Fruit fly (Drosophila melanogaster): ENCODE results near the gene pn.
A peak's percentile ranks its signal among the peaks of the same experiment; 100 is the strongest.

Gene pn

DNA sequence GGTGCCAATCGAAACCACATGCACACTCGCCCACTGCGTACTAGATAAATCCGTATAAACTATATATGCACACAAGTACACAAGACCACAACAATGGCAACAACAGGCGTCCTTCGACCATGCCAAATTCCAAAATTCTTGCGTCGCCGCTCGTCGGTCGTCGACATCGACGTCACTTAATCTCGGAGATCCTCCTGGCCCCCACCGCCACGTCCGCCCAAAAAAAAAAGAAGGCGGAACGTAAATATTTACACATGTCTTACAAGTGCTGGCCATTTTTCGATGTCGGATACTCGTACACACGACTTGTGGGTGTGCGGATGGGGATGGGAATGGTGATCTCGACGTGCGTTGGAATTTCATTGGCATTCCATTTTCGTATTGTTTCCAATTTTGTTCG, 17.7 kb upstream of the pn start:
- TF ChIP-seq Sox102F (GFP tag; optimal IDR thresholded peaks at IDR 0.05): no peak
- no peak for TF ChIP-seq CG8632 (GFP tag; optimal IDR thresholded peaks at IDR 0.05)
- TF ChIP-seq CG1621 (tag; optimal IDR thresholded peaks at IDR 0.05): no peak
- TF ChIP-seq CG16779 (tag; optimal IDR thresholded peaks at IDR 0.05): no peak
- TF ChIP-seq CG9139 (GFP tag; optimal IDR thresholded peaks at IDR 0.05): no peak
- no peak for TF ChIP-seq Blimp-1 (GFP tag; optimal IDR thresholded peaks at IDR 0.05)

DNA sequence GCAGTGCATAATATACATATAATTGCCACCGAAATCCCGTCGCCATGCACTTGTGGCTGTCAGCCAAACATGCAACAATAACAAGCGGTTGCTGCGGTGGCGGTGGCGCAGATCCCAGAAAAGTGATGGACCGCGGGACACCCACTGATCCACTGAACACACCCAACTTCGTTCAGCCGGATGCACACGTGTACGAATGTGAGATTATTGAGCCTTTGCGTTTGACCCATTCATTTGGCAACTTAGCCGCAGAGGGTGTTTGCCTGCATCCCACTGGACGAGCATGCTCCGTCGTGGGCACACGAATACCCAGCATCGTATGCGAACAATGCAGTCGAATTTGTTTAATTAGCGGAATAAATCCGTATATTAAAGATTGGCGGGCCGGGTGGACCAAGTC, 15.6 kb upstream of the pn start:
- TF ChIP-seq CG4318 (GFP tag; optimal IDR thresholded peaks at IDR 0.05) (peak; percentile 0), CG6792 (GFP tag; optimal IDR thresholded peaks at IDR 0.05) (no peak), Smox (GFP tag; optimal IDR thresholded peaks at IDR 0.05) (no peak), CG7368 (GFP tag; optimal IDR thresholded peaks at IDR 0.05) (no peak), Ets21C (GFP tag; optimal IDR thresholded peaks at IDR 0.05) (no peak), dsx (GFP tag; optimal IDR thresholded peaks at IDR 0.05; ENCODE audit: poor library complexity, severe bottlenecking) (no peak), dac (GFP tag; optimal IDR thresholded peaks at IDR 0.05) (peak; percentile 15), CG11902 (GFP tag; optimal IDR thresholded peaks at IDR 0.05) (no peak), lz (GFP tag; optimal IDR thresholded peaks at IDR 0.05) (no peak), CG16779 (tag; optimal IDR thresholded peaks at IDR 0.05) (no peak), Sox15 (GFP tag; optimal IDR thresholded peaks at IDR 0.05) (no peak), CG32006 (GFP tag; optimal IDR thresholded peaks at IDR 0.05) (peak; percentile 62), CG10669 (GFP tag; optimal IDR thresholded peaks at IDR 0.05) (no peak), CG6854 (GFP tag; optimal IDR thresholded peaks at IDR 0.05) (no peak), CG31627 (GFP tag; optimal IDR thresholded peaks at IDR 0.05) (no peak), fd59A (GFP tag; optimal IDR thresholded peaks at IDR 0.05) (no peak), Met (GFP tag; optimal IDR thresholded peaks at IDR 0.05) (no peak), CG6276 (GFP tag; optimal IDR thresholded peaks at IDR 0.05) (peak; percentile 28), CG11294 (GFP tag; IDR thresholded peaks at IDR 0.05) (peak; percentile 23; the same call in 1 of the 2 replicates), CG15336 (GFP tag; IDR thresholded peaks at IDR 0.05) (peak; percentile 72), Gug (GFP tag; IDR thresholded peaks at IDR 0.05) (peak; percentile 36; the same call in 1 of the 2 replicates), Eip75B (GFP tag; optimal IDR thresholded peaks at IDR 0.05) (no peak), CG11762 (GFP tag; optimal IDR thresholded peaks at IDR 0.05; ENCODE audit: insufficient read depth) (no peak), CG8632 (GFP tag; optimal IDR thresholded peaks at IDR 0.05) (no peak), fkh (GFP tag; optimal IDR thresholded peaks at IDR 0.05) (no peak), Hr4 (GFP tag; optimal IDR thresholded peaks at IDR 0.05) (peak; percentile 53), spab (GFP tag; optimal IDR thresholded peaks at IDR 0.05) (no peak), eg (GFP tag; IDR thresholded peaks at IDR 0.05) (peak; percentile 81), svp (GFP tag) (peak; percentile 48), ss (GFP tag; optimal IDR thresholded peaks at IDR 0.05) (no peak), CG8119 (GFP tag; IDR thresholded peaks at IDR 0.05) (peak; percentile 66), CG3032 (tag; optimal IDR thresholded peaks at IDR 0.05) (no peak), CG6163 (GFP tag; IDR thresholded peaks at IDR 0.05) (peak; percentile 55), topi (GFP tag; optimal IDR thresholded peaks at IDR 0.05) (no peak), CG6808 (GFP tag; optimal IDR thresholded peaks at IDR 0.05) (no peak), CG3919 (GFP tag; optimal IDR thresholded peaks at IDR 0.05) (no peak), cyc (GFP tag; optimal IDR thresholded peaks at IDR 0.05) (no peak), CG9139 (GFP tag; optimal IDR thresholded peaks at IDR 0.05) (no peak), CG1621 (tag; optimal IDR thresholded peaks at IDR 0.05) (no peak), CG34406 (GFP tag; optimal IDR thresholded peaks at IDR 0.05) (no peak), pdm3 (GFP tag; optimal IDR thresholded peaks at IDR 0.05) (peak; percentile 7), Hr39 (GFP tag; optimal IDR thresholded peaks at IDR 0.05) (no peak), esn (GFP tag; optimal IDR thresholded peaks at IDR 0.05) (no peak), salr (GFP tag; optimal IDR thresholded peaks at IDR 0.05) (no peak), Sox102F (GFP tag; optimal IDR thresholded peaks at IDR 0.05) (no peak), OdsH (GFP tag; optimal IDR thresholded peaks at IDR 0.05) (no peak), CG10631 (GFP tag; optimal IDR thresholded peaks at IDR 0.05) (no peak), Eip78C (GFP tag) (peak; percentile 14), net (GFP tag; optimal IDR thresholded peaks at IDR 0.05) (no peak)

Data from whole organism, prepupa.